Fruit fly (Drosophila melanogaster) whole organism, adult: ENCODE measurements around the gene CG15459.

Source experiments
- CG14711 ChIP-seq: fragments of 200-800 bp; sonication (Bioruptor generic); optimal IDR thresholded peaks from 2 replicates; lab custom pipeline; 2018; ENCODE audit warnings: missing biosample characterization, mild to moderate bottlenecking, missing genetic modification characterization, moderate library complexity
- CG7101 ChIP-seq: fragments of 200-800 bp; sonication (Bioruptor generic); optimal IDR thresholded peaks from 2 replicates; lab custom pipeline; 2018; ENCODE audit warnings: missing biosample characterization, mild to moderate bottlenecking, missing genetic modification characterization, moderate library complexity
- Clk ChIP-seq: fragments of 200-800 bp; sonication (Bioruptor generic); optimal IDR thresholded peaks from 2 replicates; lab custom pipeline; 2017; ENCODE audit warnings: missing biosample characterization, missing genetic modification characterization
- Crg-1 ChIP-seq: fragments of 200-800 bp; sonication (Bioruptor generic); optimal IDR thresholded peaks from 2 replicates; lab custom pipeline; 2016; ENCODE audit warnings: missing biosample characterization, missing genetic modification characterization
- Hr96 ChIP-seq: fragments of 200-800 bp; sonication (Bioruptor generic); optimal IDR thresholded peaks from 2 replicates; lab custom pipeline; 2016; ENCODE audit warnings: missing biosample characterization, missing genetic modification characterization
- bab1 ChIP-seq: fragments of 200-800 bp; sonication (Bioruptor generic); optimal IDR thresholded peaks from 3 replicates; lab custom pipeline; 2019; ENCODE audit warnings: missing biosample characterization, mild to moderate bottlenecking, missing genetic modification characterization, moderate library complexity
- pad ChIP-seq: fragments of 200-800 bp; sonication (Bioruptor generic); optimal IDR thresholded peaks from 3 replicates; lab custom pipeline; 2017; ENCODE audit warnings: missing biosample characterization, missing genetic modification characterization, mild to moderate bottlenecking, moderate library complexity, missing genetic modification reagents
- toe ChIP-seq: fragments of 200-800 bp; sonication (Bioruptor generic); optimal IDR thresholded peaks from 2 replicates; lab custom pipeline; 2016; ENCODE audit warnings: missing biosample characterization, missing genetic modification characterization

DNA sequence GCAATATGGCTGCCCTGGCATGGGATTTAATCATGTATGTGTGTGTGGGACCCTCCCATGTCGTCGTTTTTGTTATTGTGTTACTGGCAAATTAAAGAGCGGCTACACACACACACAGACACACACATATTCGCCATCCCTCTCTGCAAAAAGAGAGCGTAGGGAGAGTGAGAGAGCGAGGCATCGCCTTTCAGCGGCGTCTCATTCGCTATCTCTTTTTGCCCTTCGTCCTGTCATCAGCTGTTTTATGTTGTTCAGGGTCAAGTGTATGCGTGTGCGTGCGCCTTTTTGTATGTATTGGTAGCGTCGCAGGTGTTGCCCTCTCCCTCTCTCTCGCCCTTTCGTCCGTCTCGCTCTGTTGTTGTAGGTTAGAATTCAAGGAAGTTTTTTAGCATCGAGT is 23.5 kb upstream of the CG15459 start:
- TF ChIP-seq toe (GFP tag; lab: Kevin White, UChicago) (no peak), Clk (GFP tag; lab: Kevin White, UChicago) (no peak), CG7101 (tag; lab: Kevin White, UChicago) (no peak), CG14711 (tag; lab: Kevin White, UChicago) (no peak), Crg-1 (GFP tag; lab: Kevin White, UChicago) (no peak), Hr96 (GFP tag; lab: Kevin White, UChicago) (no peak), bab1 (GFP tag; lab: Kevin White, UChicago) (no peak), pad (GFP tag; lab: Kevin White, UChicago) (no peak)
